Worm (Caenorhabditis elegans): ENCODE results near the gene Y43F8C.5.

The Y43F8C.5 gene

DNA sequence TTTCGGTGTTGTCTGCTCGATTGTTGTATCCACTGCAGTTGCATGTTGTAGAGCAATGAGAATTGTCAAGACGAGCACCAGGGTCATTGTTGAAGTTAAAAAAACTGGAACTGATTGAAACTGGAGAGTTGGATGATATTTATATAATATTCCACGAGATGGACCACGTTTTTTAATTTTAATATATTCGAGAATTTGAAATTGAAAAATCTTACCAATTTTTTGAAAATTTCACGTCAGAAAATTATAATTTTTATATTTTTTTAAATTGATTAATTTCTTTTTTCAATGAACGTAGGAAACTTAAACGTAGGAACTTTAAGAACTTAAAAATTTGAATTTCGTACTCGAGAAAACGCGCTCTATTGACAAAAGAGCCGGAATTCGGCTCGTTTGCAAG is at the start of gene Y43F8C.5:
Gene Y43F8C.5 (minus strand): TSS at position 101 of the 400 bp plus-strand sequence.
- TF ChIP-seq ref-1 (GFP tag; conservative IDR thresholded peaks at IDR 0.05) (no peak), T22C8.4 (GFP tag; IDR thresholded peaks at IDR 0.05) (no peak), ztf-23 (GFP tag; IDR thresholded peaks at IDR 0.05) (no peak), ztf-29 (GFP tag; IDR thresholded peaks at IDR 0.05) (no peak), klf-2 (GFP tag; conservative IDR thresholded peaks at IDR 0.05) (no peak)

DNA sequence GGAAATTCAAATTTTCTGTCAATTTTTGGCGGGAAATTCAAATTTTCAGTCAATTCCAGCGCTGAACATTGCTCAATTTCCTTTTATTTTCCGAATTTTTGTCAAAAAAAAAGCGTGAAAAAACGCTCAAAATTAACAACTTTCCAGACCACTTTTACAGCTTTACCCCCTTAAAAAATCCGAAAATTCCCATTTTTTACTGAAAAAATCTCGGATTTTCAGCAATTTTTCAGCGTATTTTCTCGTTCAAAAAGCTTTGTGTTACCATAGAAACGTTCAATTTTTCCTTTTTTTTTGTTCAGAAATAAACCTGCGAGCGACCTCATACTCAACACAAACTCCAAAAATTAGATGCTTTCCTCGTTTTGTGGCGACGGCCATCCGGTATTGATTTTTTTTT is 42.1 kb upstream of the Y43F8C.5 start, which contains the start of gene mrp-7:
Gene mrp-7 (plus strand): TSS at position 301 of the 400 bp plus-strand sequence.
- no peak for TF ChIP-seq cog-1 (tag; optimal IDR thresholded peaks at IDR 0.05)
- no peak for TF ChIP-seq T22C8.4 (GFP tag; IDR thresholded peaks at IDR 0.05)
- no peak for TF ChIP-seq klf-2 (GFP tag; conservative IDR thresholded peaks at IDR 0.05)
- no peak for TF ChIP-seq med-1 (GFP tag; optimal IDR thresholded peaks at IDR 0.05; ENCODE audit: insufficient read depth)
- TF ChIP-seq flt-1 (GFP tag; IDR thresholded peaks at IDR 0.05) = no peak
- TF ChIP-seq ref-1 (GFP tag; conservative IDR thresholded peaks at IDR 0.05) = no peak
- TF ChIP-seq ztf-23 (GFP tag; IDR thresholded peaks at IDR 0.05) = no peak
- TF ChIP-seq ztf-29 (GFP tag; IDR thresholded peaks at IDR 0.05) = no peak
- TF ChIP-seq tab-1 (GFP tag; IDR thresholded peaks at IDR 0.05) = no peak

DNA sequence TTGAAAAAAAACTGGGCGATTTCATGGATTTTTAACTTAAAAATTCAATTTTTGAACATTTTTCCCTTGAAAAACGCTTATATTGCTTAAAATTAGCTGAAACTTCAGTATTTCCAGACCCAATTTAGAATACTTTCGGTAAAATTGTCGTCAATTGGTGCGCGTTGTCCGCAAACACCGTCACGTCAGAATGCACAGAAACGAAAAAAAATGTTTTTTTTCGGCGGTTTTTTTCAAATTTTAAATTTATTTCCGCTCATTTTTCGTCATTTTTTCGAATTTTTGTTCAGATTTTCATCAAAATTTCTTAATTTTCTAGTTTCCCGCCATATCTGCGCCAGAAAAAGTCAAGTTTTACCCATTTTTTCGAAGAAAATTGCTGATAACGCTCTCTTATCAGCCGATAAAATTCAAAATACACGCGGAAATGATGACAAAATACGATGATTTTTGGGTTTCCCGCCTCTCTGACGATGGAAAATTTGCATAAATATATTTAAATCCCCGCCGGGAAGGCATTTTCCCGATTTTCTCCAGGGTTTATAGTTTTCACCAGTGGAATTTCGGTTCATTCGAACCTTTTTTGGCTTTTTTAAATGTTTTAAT is 41.0 kb upstream of the Y43F8C.5 start:
- TF ChIP-seq ztf-29 (GFP tag; IDR thresholded peaks at IDR 0.05) = no peak
- no peak for TF ChIP-seq tab-1 (GFP tag; IDR thresholded peaks at IDR 0.05)
- TF ChIP-seq klf-2 (GFP tag; conservative IDR thresholded peaks at IDR 0.05) = no peak
- no peak for TF ChIP-seq flt-1 (GFP tag; IDR thresholded peaks at IDR 0.05)
- TF ChIP-seq T22C8.4 (GFP tag; IDR thresholded peaks at IDR 0.05) = no peak
- TF ChIP-seq ztf-23 (GFP tag; IDR thresholded peaks at IDR 0.05) = no peak
- TF ChIP-seq med-1 (GFP tag; optimal IDR thresholded peaks at IDR 0.05; ENCODE audit: insufficient read depth) = no peak
- TF ChIP-seq cog-1 (tag; optimal IDR thresholded peaks at IDR 0.05) = no peak
- no peak for TF ChIP-seq ref-1 (GFP tag; conservative IDR thresholded peaks at IDR 0.05)

DNA sequence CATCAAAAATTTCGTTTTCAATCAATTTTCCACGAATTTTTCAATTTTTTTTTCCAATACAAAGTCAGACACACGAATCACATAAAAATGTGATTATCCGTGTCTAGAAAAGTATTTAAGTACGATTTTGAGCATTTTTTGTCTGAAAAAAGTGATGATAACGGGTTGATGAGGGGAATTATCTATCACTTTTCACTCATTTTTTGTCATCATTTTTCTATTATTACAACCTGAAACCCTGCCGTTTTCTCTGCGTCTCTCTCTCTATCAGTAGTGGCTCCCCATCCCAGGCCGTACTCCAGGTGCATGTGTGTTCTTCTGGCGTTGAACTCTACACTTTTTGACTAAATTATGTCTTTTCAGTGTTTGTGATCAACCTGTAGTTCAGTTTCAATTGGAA is 39.9 kb upstream of the Y43F8C.5 start:
- TF ChIP-seq ref-1 (GFP tag; conservative IDR thresholded peaks at IDR 0.05) = no peak
- no peak for TF ChIP-seq klf-2 (GFP tag; conservative IDR thresholded peaks at IDR 0.05)
- TF ChIP-seq ztf-23 (GFP tag; IDR thresholded peaks at IDR 0.05) = no peak
- no peak for TF ChIP-seq tab-1 (GFP tag; IDR thresholded peaks at IDR 0.05)
- no peak for TF ChIP-seq T22C8.4 (GFP tag; IDR thresholded peaks at IDR 0.05)
- no peak for TF ChIP-seq med-1 (GFP tag; optimal IDR thresholded peaks at IDR 0.05; ENCODE audit: insufficient read depth)
- no peak for TF ChIP-seq ztf-29 (GFP tag; IDR thresholded peaks at IDR 0.05)
- TF ChIP-seq cog-1 (tag; optimal IDR thresholded peaks at IDR 0.05) = no peak
- TF ChIP-seq flt-1 (GFP tag; IDR thresholded peaks at IDR 0.05) = no peak

DNA sequence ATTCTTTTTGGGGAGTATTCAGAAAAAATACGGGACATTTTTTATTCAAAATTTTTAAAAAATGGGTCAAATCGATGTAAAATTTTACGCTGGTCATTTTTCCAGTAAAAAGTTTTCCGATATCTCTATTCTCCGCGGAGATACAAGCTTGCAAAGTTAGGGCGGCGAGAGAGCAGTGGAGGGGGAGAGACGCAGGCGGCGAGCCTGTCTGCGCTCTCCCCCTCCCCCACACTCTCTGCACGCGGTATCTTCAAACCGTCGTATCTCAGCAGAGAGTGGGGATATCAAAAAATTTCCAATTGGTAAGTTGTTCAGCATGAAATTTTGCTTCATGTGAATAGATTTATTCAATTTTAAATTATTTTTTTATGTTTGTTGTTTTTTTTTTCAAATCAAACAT is 39.4 kb upstream of the Y43F8C.5 start:
- TF ChIP-seq cog-1 (tag; optimal IDR thresholded peaks at IDR 0.05) = no peak
- no peak for TF ChIP-seq klf-2 (GFP tag; conservative IDR thresholded peaks at IDR 0.05)
- TF ChIP-seq ref-1 (GFP tag; conservative IDR thresholded peaks at IDR 0.05) = no peak
- no peak for TF ChIP-seq flt-1 (GFP tag; IDR thresholded peaks at IDR 0.05)
- TF ChIP-seq med-1 (GFP tag; optimal IDR thresholded peaks at IDR 0.05; ENCODE audit: insufficient read depth) = no peak

DNA sequence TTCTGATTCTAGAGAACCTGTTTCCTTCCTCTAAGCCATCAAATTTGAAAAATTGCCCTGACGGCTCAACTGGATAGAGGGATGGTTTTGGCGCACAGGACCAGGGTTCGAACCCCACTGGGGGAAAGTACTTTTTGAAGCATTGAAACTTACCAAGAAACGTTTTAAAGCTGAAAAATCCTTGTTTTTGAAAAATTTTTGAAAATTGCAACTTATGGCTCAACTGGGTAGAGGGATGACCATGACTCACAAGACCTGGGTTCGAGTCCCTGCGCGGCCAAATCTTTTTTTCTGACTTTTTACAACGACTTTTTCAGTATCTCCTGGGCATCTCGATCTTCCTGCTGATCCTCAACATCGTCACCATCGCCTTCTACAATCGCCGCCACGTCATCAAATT is 38.4 kb upstream of the Y43F8C.5 start:
- no peak for TF ChIP-seq ztf-29 (GFP tag; IDR thresholded peaks at IDR 0.05)
- no peak for TF ChIP-seq T22C8.4 (GFP tag; IDR thresholded peaks at IDR 0.05)

DNA sequence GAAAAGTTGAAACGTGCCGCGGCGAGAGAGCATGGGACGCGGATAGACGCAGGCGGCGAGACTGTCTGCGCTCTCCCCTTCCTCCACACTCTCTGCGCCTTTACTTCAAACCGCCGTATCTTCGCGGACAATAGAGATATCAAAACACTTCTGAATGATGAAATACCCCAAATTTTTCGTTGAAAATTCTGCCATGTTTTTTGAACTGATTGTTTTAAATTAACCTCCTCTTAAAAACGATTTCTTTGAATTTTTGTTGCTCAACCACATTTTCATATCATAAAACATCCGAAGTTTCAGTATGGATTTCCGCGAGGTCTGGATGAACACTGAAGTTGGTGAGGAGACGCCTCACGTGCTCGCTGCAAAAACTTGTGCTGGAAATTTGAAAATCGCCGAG is 37.5 kb upstream of the Y43F8C.5 start, which contains the start of gene Y43F8C.11:
Gene Y43F8C.11 (plus strand): TSS at position 301 of the 400 bp plus-strand sequence.
- TF ChIP-seq cog-1 (tag; optimal IDR thresholded peaks at IDR 0.05) = no peak
- no peak for TF ChIP-seq klf-2 (GFP tag; conservative IDR thresholded peaks at IDR 0.05)
- TF ChIP-seq flt-1 (GFP tag; IDR thresholded peaks at IDR 0.05) = no peak
- TF ChIP-seq T22C8.4 (GFP tag; IDR thresholded peaks at IDR 0.05) = no peak
- TF ChIP-seq ztf-29 (GFP tag; IDR thresholded peaks at IDR 0.05) = no peak
- no peak for TF ChIP-seq med-1 (GFP tag; optimal IDR thresholded peaks at IDR 0.05; ENCODE audit: insufficient read depth)
- TF ChIP-seq tab-1 (GFP tag; IDR thresholded peaks at IDR 0.05) = no peak

DNA sequence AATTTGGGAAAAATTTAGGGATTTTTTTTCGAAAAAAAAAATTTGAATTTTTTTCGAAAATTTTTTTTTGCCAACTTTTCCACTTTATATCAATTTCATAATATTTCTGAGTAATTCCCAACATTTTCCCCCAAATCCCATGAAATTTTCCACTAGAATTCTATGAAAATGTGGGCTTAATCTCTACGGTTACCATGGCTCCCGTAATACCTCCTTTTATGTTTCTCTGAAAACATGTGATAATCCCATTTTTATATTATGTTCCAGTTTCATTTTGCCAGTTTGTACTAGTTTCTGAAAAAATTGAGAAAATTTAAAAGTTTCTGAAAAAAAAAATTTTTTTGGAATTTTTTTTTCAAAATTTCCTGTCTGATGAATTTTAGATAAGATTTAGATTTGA is 35.8 kb upstream of the Y43F8C.5 start:
- TF ChIP-seq ref-1 (GFP tag; conservative IDR thresholded peaks at IDR 0.05) = no peak
- no peak for TF ChIP-seq cog-1 (tag; optimal IDR thresholded peaks at IDR 0.05)
- no peak for TF ChIP-seq ztf-23 (GFP tag; IDR thresholded peaks at IDR 0.05)
- no peak for TF ChIP-seq flt-1 (GFP tag; IDR thresholded peaks at IDR 0.05)
- TF ChIP-seq ztf-29 (GFP tag; IDR thresholded peaks at IDR 0.05) = no peak
- no peak for TF ChIP-seq klf-2 (GFP tag; conservative IDR thresholded peaks at IDR 0.05)
- TF ChIP-seq tab-1 (GFP tag; IDR thresholded peaks at IDR 0.05) = no peak
- no peak for TF ChIP-seq med-1 (GFP tag; optimal IDR thresholded peaks at IDR 0.05; ENCODE audit: insufficient read depth)
- no peak for TF ChIP-seq T22C8.4 (GFP tag; IDR thresholded peaks at IDR 0.05)

DNA sequence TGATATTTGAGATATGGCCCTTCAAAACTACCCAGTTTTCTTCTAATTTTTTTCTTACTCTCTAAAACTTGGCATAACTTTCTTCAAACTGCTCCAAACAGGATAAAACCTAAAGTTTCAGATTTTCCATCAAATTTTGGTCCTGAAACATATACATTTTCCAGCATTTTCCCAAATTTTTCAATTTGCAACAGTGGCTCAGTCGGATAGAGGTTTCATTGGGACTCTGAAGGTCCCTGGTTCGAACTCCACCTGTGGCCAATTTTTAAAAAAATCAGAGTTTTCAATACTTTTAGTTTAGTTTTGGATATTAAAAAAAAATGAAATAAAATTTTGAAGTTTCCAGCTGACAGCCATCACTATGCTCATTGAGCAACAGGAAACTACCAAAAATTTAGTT is 35.3 kb upstream of the Y43F8C.5 start:
- TF ChIP-seq tab-1 (GFP tag; IDR thresholded peaks at IDR 0.05) (no peak), ztf-23 (GFP tag; IDR thresholded peaks at IDR 0.05) (no peak), ref-1 (GFP tag; conservative IDR thresholded peaks at IDR 0.05) (no peak), T22C8.4 (GFP tag; IDR thresholded peaks at IDR 0.05) (no peak), klf-2 (GFP tag; conservative IDR thresholded peaks at IDR 0.05) (no peak), cog-1 (tag; optimal IDR thresholded peaks at IDR 0.05) (no peak), flt-1 (GFP tag; IDR thresholded peaks at IDR 0.05) (no peak), med-1 (GFP tag; optimal IDR thresholded peaks at IDR 0.05; ENCODE audit: insufficient read depth) (no peak), ztf-29 (GFP tag; IDR thresholded peaks at IDR 0.05) (no peak)

DNA sequence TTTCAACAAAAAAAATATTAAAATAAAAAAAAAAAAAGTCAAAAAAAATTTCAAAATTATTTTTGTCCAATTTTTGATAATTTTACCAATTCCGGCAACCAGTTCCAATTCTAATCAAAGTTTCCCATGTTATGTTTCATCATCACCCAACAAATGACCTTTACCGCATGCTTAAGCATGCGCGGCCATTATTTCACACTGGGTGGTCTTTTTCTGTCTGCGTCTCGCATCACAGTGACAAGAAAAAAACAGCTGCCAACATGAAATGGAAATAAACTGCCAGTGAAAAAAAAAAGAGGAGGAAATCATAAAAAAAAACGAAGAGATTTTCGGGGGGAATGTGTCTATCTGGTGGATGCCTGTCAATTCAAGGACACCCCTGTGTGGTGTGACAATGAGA is 33.9 kb upstream of the Y43F8C.5 start:
- TF ChIP-seq ztf-29 (GFP tag; IDR thresholded peaks at IDR 0.05) (peak; percentile 85; the same call in 1 of the 2 replicates), tab-1 (GFP tag; IDR thresholded peaks at IDR 0.05) (no peak)

Data from whole organism, midembryonic.